Worm (Caenorhabditis elegans) whole organism, L4 larva: Measurements from ENCODE around the gene F41G3.20.
"Not testable (repeated sequence)": the region's sequence is repeated elsewhere in the genome, so short reads cannot be mapped to it uniquely, and the experiment has no call there.

Source experiments
- R02D3.7 ChIP-seq: fragments of 150-350 bp; sonication (generic microtip); optimal IDR thresholded peaks from 3 replicates; lab custom pipeline; 2014; ENCODE audit warnings: missing biosample characterization, missing genetic modification characterization
- T20F7.1 ChIP-seq: fragments of 200-800 bp; sonication (Bioruptor generic); optimal IDR thresholded peaks from 2 replicates; lab custom pipeline; 2018; ENCODE audit warnings: mild to moderate bottlenecking, missing genetic modification characterization, missing compliant biosample characterization
- T26A8.4 ChIP-seq: fragments of 200-800 bp; sonication (Bioruptor generic); IDR thresholded peaks from 2 replicates; pipeline ENCODE4 v1.3.6; 2022; ENCODE audit warnings: missing genetic modification characterization, missing compliant biosample characterization
- ZK546.5 ChIP-seq, 2 experiments: sonication (generic microtip); optimal IDR thresholded peaks; 2 replicates each; lab custom pipeline; 2017; ENCODE audit warnings: missing biosample characterization in 2 of 2, missing genetic modification characterization in 2 of 2
- ctbp-1 ChIP-seq: fragments of 200-800 bp; sonication (Bioruptor generic); IDR thresholded peaks from 2 replicates; pipeline ENCODE4 v1.3.6; 2022; ENCODE audit warnings: missing genetic modification reagents, missing genetic modification characterization, missing compliant biosample characterization
- daf-16 ChIP-seq, 3 experiments: sonication (generic microtip); optimal IDR thresholded peaks; 2 replicates each; lab custom pipeline; 2016 to 2017; ENCODE audit warnings: missing genetic modification characterization in 3 of 3, missing genetic modification reagents in 3 of 3, mild to moderate bottlenecking in 2 of 3, missing compliant biosample characterization in 2 of 3, missing biosample characterization in 1 of 3, moderate library complexity in 1 of 3
- daf-19 ChIP-seq: fragments of 200-800 bp; sonication (Bioruptor generic); conservative IDR thresholded peaks from 2 replicates; pipeline ENCODE4 v1.3.6; 2022; ENCODE audit warnings: missing genetic modification characterization, missing compliant biosample characterization
- daf-8 ChIP-seq: fragments of 200-800 bp; sonication (Bioruptor generic); IDR thresholded peaks from 2 replicates; pipeline ENCODE4 v1.3.6; 2022; ENCODE audit warnings: missing genetic modification characterization, missing compliant biosample characterization
- dmd-6 ChIP-seq: fragments of 200-800 bp; sonication (Bioruptor generic); IDR thresholded peaks from 2 replicates; pipeline ENCODE4 v1.3.6; 2022; ENCODE audit warnings: missing genetic modification reagents, missing genetic modification characterization, missing compliant biosample characterization
- dmd-8 ChIP-seq: fragments of 200-800 bp; sonication (Bioruptor generic); IDR thresholded peaks from 2 replicates; pipeline ENCODE4 v1.3.6; 2022; ENCODE audit warnings: missing genetic modification characterization, missing compliant biosample characterization
- dve-1 ChIP-seq: sonication (generic microtip); optimal IDR thresholded peaks from 2 replicates; lab custom pipeline; 2017; ENCODE audit warnings: antibody characterized with exemption, mild to moderate bottlenecking, missing genetic modification characterization, missing compliant biosample characterization; ENCODE audit not compliant: insufficient read depth
- egl-27 ChIP-seq: sonication (generic microtip); optimal IDR thresholded peaks from 3 replicates; lab custom pipeline; 2017; ENCODE audit warnings: missing biosample characterization, missing genetic modification reagents, missing genetic modification characterization
- gei-8 ChIP-seq: fragments of 200-800 bp; sonication (Bioruptor generic); optimal IDR thresholded peaks from 2 replicates; lab custom pipeline; 2018; ENCODE audit warnings: mild to moderate bottlenecking, missing genetic modification characterization, missing compliant biosample characterization
- hlh-11 ChIP-seq: fragments of 200-800 bp; sonication (Bioruptor generic); optimal IDR thresholded peaks from 2 replicates; lab custom pipeline; 2018; ENCODE audit warnings: mild to moderate bottlenecking, missing genetic modification characterization, missing compliant biosample characterization
- hlh-30 ChIP-seq: sonication (generic microtip); optimal IDR thresholded peaks from 2 replicates; lab custom pipeline; 2017; ENCODE audit warnings: antibody characterized with exemption, mild to moderate bottlenecking, missing genetic modification characterization, missing compliant biosample characterization; ENCODE audit not compliant: insufficient read depth
- lin-13 ChIP-seq: fragments of 150-350 bp; optimal IDR thresholded peaks from 2 replicates; lab custom pipeline; 2014; ENCODE audit warnings: missing biosample characterization, missing genetic modification reagents, missing genetic modification characterization
- lin-38 ChIP-seq: fragments of 200-800 bp; sonication (Bioruptor generic); IDR thresholded peaks from 2 replicates; pipeline ENCODE4 v1.3.6; 2022; ENCODE audit warnings: missing genetic modification reagents, missing genetic modification characterization, missing compliant biosample characterization
- madf-5 ChIP-seq, 2 experiments: fragments of 200-800 bp; sonication (Bioruptor generic); IDR thresholded peaks; 2 replicates each; pipeline ENCODE4 v1.3.6; 2022; ENCODE audit warnings: missing compliant biosample characterization in 2 of 2, missing genetic modification characterization in 2 of 2
- madf-9 ChIP-seq: fragments of 200-800 bp; sonication (Bioruptor generic); conservative IDR thresholded peaks from 2 replicates; pipeline ENCODE4 v1.3.6; 2022; ENCODE audit warnings: missing genetic modification reagents, missing genetic modification characterization, missing compliant biosample characterization
- mdl-1 ChIP-seq, 2 experiments: fragments of 150-350 bp in 1 of 2; sonication (generic microtip) in 1 of 2; optimal IDR thresholded peaks; 2 replicates each; lab custom pipeline; 2014 to 2017; ENCODE audit warnings: missing biosample characterization in 2 of 2, missing genetic modification characterization in 2 of 2
- mep-1 ChIP-seq: fragments of 150-350 bp; sonication (generic microtip); optimal IDR thresholded peaks from 3 replicates; lab custom pipeline; 2014; ENCODE audit warnings: missing biosample characterization, missing genetic modification characterization
- mes-2 ChIP-seq: sonication (generic microtip); optimal IDR thresholded peaks from 2 replicates; lab custom pipeline; 2016; ENCODE audit warnings: missing genotype, mild to moderate bottlenecking, missing genetic modification characterization, missing compliant biosample characterization; ENCODE audit not compliant: poor library complexity, severe bottlenecking
- nhr-28 ChIP-seq: fragments of 150-350 bp; optimal IDR thresholded peaks from 2 replicates; lab custom pipeline; 2014; ENCODE audit warnings: missing biosample characterization, missing genetic modification characterization
- nhr-42 ChIP-seq: fragments of 200-800 bp; sonication (Bioruptor generic); IDR thresholded peaks from 2 replicates; pipeline ENCODE4 v1.3.6; 2022; ENCODE audit warnings: missing genetic modification characterization, missing compliant biosample characterization
- nhr-6 ChIP-seq: fragments of 150-350 bp; optimal IDR thresholded peaks from 2 replicates; lab custom pipeline; 2014; ENCODE audit warnings: missing biosample characterization, missing genetic modification characterization
- nhr-77 ChIP-seq: fragments of 150-350 bp; optimal IDR thresholded peaks from 2 replicates; lab custom pipeline; 2014; ENCODE audit warnings: missing biosample characterization, missing genetic modification characterization
- pha-4 ChIP-seq, 2 experiments: fragments of 150-350 bp in 1 of 2; fragments of 200-800 bp in 1 of 2; sonication (Bioruptor generic) in 1 of 2; IDR thresholded peaks in 1 of 2; optimal IDR thresholded peaks in 1 of 2; 2 replicates each; pipeline versions ENCODE4 v1.3.6 to Lab custom; 2014 to 2022; ENCODE audit warnings: missing genetic modification characterization in 2 of 2, missing genetic modification reagents in 2 of 2, missing biosample characterization in 1 of 2, missing compliant biosample characterization in 1 of 2
- php-3 ChIP-seq: fragments of 200-800 bp; sonication (Bioruptor generic); IDR thresholded peaks from 2 replicates; pipeline ENCODE4 v1.3.6; 2022; ENCODE audit warnings: missing genetic modification reagents, missing genetic modification characterization, missing compliant biosample characterization
- pqm-1 ChIP-seq: sonication (generic microtip); optimal IDR thresholded peaks from 2 replicates; lab custom pipeline; 2017; ENCODE audit warnings: missing biosample characterization, missing genetic modification characterization
- sdz-12 ChIP-seq: fragments of 200-800 bp; sonication (Bioruptor generic); optimal IDR thresholded peaks from 2 replicates; lab custom pipeline; 2018; ENCODE audit warnings: mild to moderate bottlenecking, missing genetic modification characterization, missing compliant biosample characterization
- tra-1 ChIP-seq: fragments of 200-800 bp; sonication (Bioruptor generic); IDR thresholded peaks from 2 replicates; pipeline ENCODE4 v1.3.6; 2022; ENCODE audit warnings: missing genetic modification reagents, missing genetic modification characterization, missing compliant biosample characterization
- unc-62 ChIP-seq, 3 experiments: fragments of 150-350 bp in 1 of 3; sonication (generic microtip); optimal IDR thresholded peaks in 2 of 3; peaks in 1 of 3; 1 replicate in 1 of 3; 2 replicates in 2 of 3; lab custom pipeline; 2014 to 2017; ENCODE audit warnings: missing biosample characterization in 3 of 3, missing genetic modification characterization in 3 of 3, missing genetic modification reagents in 3 of 3, missing genotype in 1 of 3
- vab-7 ChIP-seq: fragments of 200-800 bp; sonication (Bioruptor generic); IDR thresholded peaks from 2 replicates; pipeline ENCODE4 v1.3.6; 2022; ENCODE audit warnings: missing genetic modification reagents, missing genetic modification characterization, missing compliant biosample characterization
- zip-11 ChIP-seq: fragments of 200-800 bp; sonication (Bioruptor generic); IDR thresholded peaks from 2 replicates; pipeline ENCODE4 v1.3.6; 2022; ENCODE audit warnings: missing genetic modification characterization, missing compliant biosample characterization

F41G3.20 gene

ce11 chrII:6750929-6751328 is at the start of gene F41G3.20:
Gene F41G3.20, minus strand, starts transcription at chrII:6751029.
- no peak for TF ChIP-seq sdz-12 (GFP tag; lab: Kevin White, UChicago)
- TF ChIP-seq daf-19 = no peak
- TF ChIP-seq lin-38 (GFP tag; lab: Robert Waterston, UW) = no peak
- no peak for TF ChIP-seq madf-9 (GFP tag; lab: Robert Waterston, UW)
- no peak for TF ChIP-seq mdl-1 (tag; optimal IDR thresholded peaks at IDR 0.05; lab: Kevin White, UChicago)
- no peak for TF ChIP-seq ZK546.5 (tag; optimal IDR thresholded peaks at IDR 0.05; lab: Kevin White, UChicago)
- no peak for TF ChIP-seq T20F7.1 (GFP tag; lab: Kevin White, UChicago)
- no peak for TF ChIP-seq mep-1
- TF ChIP-seq zip-11 = no peak
- no peak for TF ChIP-seq daf-8 (GFP tag; lab: Robert Waterston, UW)

DNA sequence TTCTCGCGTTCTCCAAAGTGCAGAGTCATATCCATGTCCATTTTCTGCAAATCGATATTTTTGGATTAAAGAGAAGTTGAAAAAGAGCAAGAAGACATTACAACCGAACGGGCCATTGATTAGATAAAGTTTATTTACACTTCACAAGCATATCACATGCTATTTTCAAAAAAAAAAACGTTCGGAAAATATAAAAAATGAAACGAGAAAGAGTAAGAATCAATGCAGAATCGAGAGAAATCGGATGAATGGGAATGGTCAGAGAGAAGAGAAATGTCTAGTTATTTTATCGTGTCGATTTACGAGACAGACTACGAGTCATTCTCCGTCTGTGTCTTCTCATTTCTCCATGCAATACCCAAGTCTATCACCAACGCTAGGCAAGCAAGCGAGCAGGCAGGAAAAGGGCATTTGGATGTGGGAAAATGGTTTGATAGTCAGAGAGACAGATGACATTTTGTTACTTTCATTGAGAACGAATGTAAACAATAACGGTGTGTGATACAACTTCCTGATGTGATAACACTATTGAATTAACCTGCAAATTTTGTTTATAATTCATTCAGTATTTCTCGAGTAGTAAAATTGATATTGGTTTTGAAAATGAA is 49.4 kb upstream of the F41G3.20 start, which contains the start of gene F31E8.4:
TSS of gene F31E8.4 (minus strand) at position 51 of the 608 bp plus-strand sequence.
- TF ChIP-seq T20F7.1 (GFP tag; lab: Kevin White, UChicago) = no peak
- TF ChIP-seq R02D3.7 = peak; percentile 34
- TF ChIP-seq egl-27 (tag; lab: Kevin White, UChicago) = no peak
- TF ChIP-seq php-3 (GFP tag; lab: Robert Waterston, UW) = peak; percentile 49; the same call in 1 of the 2 replicates
- TF ChIP-seq nhr-77 (tag; lab: Kevin White, UChicago) = peak; percentile 53
- peak; percentile 52 for TF ChIP-seq dmd-6
- peak; percentile 42 for TF ChIP-seq mes-2
- no peak for TF ChIP-seq daf-16 (GFP tag; optimal IDR thresholded peaks at IDR 0.05; lab: Kevin White, UChicago)
- peak; percentile 85 for TF ChIP-seq daf-16 (tag; optimal IDR thresholded peaks at IDR 0.05; lab: Kevin White, UChicago)
- no peak for TF ChIP-seq lin-13
- TF ChIP-seq mdl-1 (tag; optimal IDR thresholded peaks at IDR 0.05; lab: Kevin White, UChicago) = peak in 1 of 2 experiments; percentile 15
- no peak for TF ChIP-seq nhr-42 (GFP tag; lab: Robert Waterston, UW)
- peak in 1 of 2 experiments; percentile 88 for TF ChIP-seq unc-62 (GFP tag; optimal IDR thresholded peaks at IDR 0.05 in 1 of 2; lab: Kevin White, UChicago)
- no peak for TF ChIP-seq unc-62 (tag; optimal IDR thresholded peaks at IDR 0.05; lab: Kevin White, UChicago)
- TF ChIP-seq madf-5 (GFP tag; IDR thresholded peaks at IDR 0.05; lab: Robert Waterston, UW) = no peak
- TF ChIP-seq gei-8 = no peak
- TF ChIP-seq hlh-30 (tag; lab: Kevin White, UChicago) = peak; percentile 24
- no peak for TF ChIP-seq dve-1
- TF ChIP-seq hlh-11 (tag; lab: Kevin White, UChicago) = peak; percentile 61
- TF ChIP-seq nhr-6 (tag; lab: Kevin White, UChicago) = peak; percentile 1
- TF ChIP-seq nhr-28 = peak; percentile 88
- TF ChIP-seq mep-1 = no peak
- peak; percentile 81 for TF ChIP-seq pqm-1 (tag; lab: Kevin White, UChicago)
- TF ChIP-seq tra-1 = 0 out of 2 replicates have a peak, but pooled peaks have one; percentile 18

ce11 chrII:6797771-6798440 is 47.1 kb upstream of the F41G3.20 start:
- TF ChIP-seq T26A8.4 = peak; percentile 28; the same call in 1 of the 2 replicates
- TF ChIP-seq pha-4 (GFP tag; IDR thresholded peaks at IDR 0.05; lab: Robert Waterston, UW) = 0 out of 2 replicates have a peak, but pooled peaks have one; percentile 22
- not testable (repeated sequence) for TF ChIP-seq pha-4 (tag; optimal IDR thresholded peaks at IDR 0.05; lab: Kevin White, UChicago)
- peak; percentile 40; the same call in 1 of the 2 replicates for TF ChIP-seq ctbp-1 (GFP tag; lab: Robert Waterston, UW)
- 0 out of 2 replicates have a peak, but pooled peaks have one; percentile 8 for TF ChIP-seq dmd-6
- peak; percentile 59 for TF ChIP-seq vab-7
- TF ChIP-seq dmd-8 (GFP tag; lab: Robert Waterston, UW) = 0 out of 2 replicates have a peak, but pooled peaks have one; percentile 37
